Fruit fly (Drosophila melanogaster) whole organism, embryonic: ENCODE results near the gene CG14715.

Experiments used
- Atf6 ChIP-seq: fragments of 200-800 bp; sonication (Bioruptor generic); IDR thresholded peaks from 2 replicates; pipeline ENCODE4 v1.3.6; 2022; ENCODE audit warnings: missing biosample characterization, missing genetic modification characterization
- CG1024 ChIP-seq: fragments of 200-800 bp; sonication (Bioruptor generic); IDR thresholded peaks from 2 replicates; pipeline ENCODE4 v1.3.6; 2022; ENCODE audit warnings: missing biosample characterization, missing genetic modification characterization
- CG10431 ChIP-seq: fragments of 200-800 bp; sonication (Bioruptor generic); optimal IDR thresholded peaks from 3 replicates; lab custom pipeline; 2018; ENCODE audit warnings: missing biosample characterization, mild to moderate bottlenecking, missing genetic modification characterization
- CG11398 ChIP-seq: fragments of 200-800 bp; sonication (Bioruptor generic); optimal IDR thresholded peaks from 2 replicates; lab custom pipeline; 2016; ENCODE audit warnings: missing biosample characterization, missing genetic modification characterization
- CG11504 ChIP-seq: fragments of 200-800 bp; sonication (Bioruptor generic); optimal IDR thresholded peaks from 3 replicates; lab custom pipeline; 2019; ENCODE audit warnings: missing biosample characterization, mild to moderate bottlenecking, missing genetic modification characterization, moderate library complexity
- CG12391 ChIP-seq: fragments of 200-800 bp; sonication (Bioruptor generic); optimal IDR thresholded peaks from 3 replicates; lab custom pipeline; 2018; ENCODE audit warnings: missing biosample characterization, mild to moderate bottlenecking, missing genetic modification characterization, moderate library complexity
- CG15479 ChIP-seq: fragments of 200-800 bp; sonication (Bioruptor generic); optimal IDR thresholded peaks from 3 replicates; lab custom pipeline; 2019; ENCODE audit warnings: missing biosample characterization, mild to moderate bottlenecking, missing genetic modification characterization, moderate library complexity
- CG15514 ChIP-seq: fragments of 200-800 bp; sonication (Bioruptor generic); optimal IDR thresholded peaks from 3 replicates; lab custom pipeline; 2017; ENCODE audit warnings: missing biosample characterization, missing genetic modification characterization, mild to moderate bottlenecking, moderate library complexity, missing genetic modification reagents
- CG16779 ChIP-seq: fragments of 200-800 bp; sonication (Bioruptor generic); IDR thresholded peaks from 2 replicates; pipeline ENCODE4 v1.3.6; 2022; ENCODE audit warnings: missing biosample characterization, missing genetic modification characterization
- CG18619 ChIP-seq: fragments of 200-800 bp; sonication (Bioruptor generic); optimal IDR thresholded peaks from 3 replicates; lab custom pipeline; 2017; ENCODE audit warnings: missing biosample characterization, mild to moderate bottlenecking, missing genetic modification characterization
- CG3163 ChIP-seq: fragments of 200-800 bp; sonication (Bioruptor generic); optimal IDR thresholded peaks from 3 replicates; lab custom pipeline; 2016; ENCODE audit warnings: missing biosample characterization, missing genetic modification characterization
- CG32767 ChIP-seq: fragments of 200-800 bp; sonication (Bioruptor generic); IDR thresholded peaks from 2 replicates; pipeline ENCODE4 v1.3.6; 2022; ENCODE audit warnings: missing biosample characterization, missing genetic modification characterization
- CG34376 ChIP-seq: fragments of 200-800 bp; sonication (Bioruptor generic); optimal IDR thresholded peaks from 2 replicates; lab custom pipeline; 2018; ENCODE audit warnings: missing biosample characterization, mild to moderate bottlenecking, missing genetic modification characterization
- CG7556 ChIP-seq: fragments of 200-800 bp; sonication (Bioruptor generic); optimal IDR thresholded peaks from 2 replicates; lab custom pipeline; 2017; ENCODE audit warnings: missing biosample characterization, mild to moderate bottlenecking, missing genetic modification characterization
- CHES-1-like ChIP-seq: fragments of 200-800 bp; sonication (Bioruptor generic); optimal IDR thresholded peaks from 2 replicates; lab custom pipeline; 2016; ENCODE audit warnings: missing biosample characterization, missing genetic modification characterization
- CTCF ChIP-seq: fragments of 200-800 bp; sonication (Bioruptor generic); optimal IDR thresholded peaks from 2 replicates; lab custom pipeline; 2017; ENCODE audit warnings: missing biosample characterization, mild to moderate bottlenecking, missing genetic modification characterization, moderate library complexity
- CkIIα-i1 ChIP-seq: fragments of 200-800 bp; sonication (Bioruptor generic); IDR thresholded peaks from 2 replicates; pipeline ENCODE4 v1.3.6; 2022; ENCODE audit warnings: missing biosample characterization, missing genetic modification characterization
- D ChIP-seq, 2 experiments: fragments of 200-800 bp in 1 of 2; fragments of >200 bp in 1 of 2; sonication (Bioruptor generic) in 1 of 2; optimal IDR thresholded peaks; 2 replicates in 1 of 2; 3 replicates in 1 of 2; lab custom pipeline; 2017; ENCODE audit warnings: mild to moderate bottlenecking in 1 of 2, missing biosample characterization in 1 of 2, missing genetic modification characterization in 1 of 2, missing genetic modification reagents in 1 of 2
- Dek ChIP-seq: fragments of 200-800 bp; sonication (Bioruptor generic); optimal IDR thresholded peaks from 3 replicates; lab custom pipeline; 2019; ENCODE audit warnings: missing biosample characterization, mild to moderate bottlenecking, missing genetic modification characterization, moderate library complexity
- Doc2 ChIP-seq: fragments of 200-800 bp; sonication (Bioruptor generic); IDR thresholded peaks from 2 replicates; pipeline ENCODE4 v1.3.6; 2022; ENCODE audit warnings: missing biosample characterization, missing genetic modification characterization
- Elba2 ChIP-seq: fragments of 200-800 bp; sonication (Bioruptor generic); optimal IDR thresholded peaks from 3 replicates; lab custom pipeline; 2016; ENCODE audit warnings: missing biosample characterization, missing genetic modification characterization
- HLH54F ChIP-seq: fragments of 200-800 bp; sonication (Bioruptor generic); optimal IDR thresholded peaks from 3 replicates; lab custom pipeline; 2016; ENCODE audit warnings: missing biosample characterization, missing genetic modification characterization
- Hmr ChIP-seq: fragments of 200-800 bp; sonication (Bioruptor generic); optimal IDR thresholded peaks from 3 replicates; lab custom pipeline; 2017; ENCODE audit warnings: mild to moderate bottlenecking, missing biosample characterization, missing genetic modification reagents, missing genetic modification characterization
- Nf-YB ChIP-seq: fragments of 200-800 bp; sonication (Bioruptor generic); optimal IDR thresholded peaks from 3 replicates; lab custom pipeline; 2019; ENCODE audit warnings: missing biosample characterization, mild to moderate bottlenecking, missing genetic modification characterization, moderate library complexity
- Nf-YC ChIP-seq: fragments of 200-800 bp; optimal IDR thresholded peaks from 3 replicates; lab custom pipeline; 2019; ENCODE audit warnings: missing biosample characterization, mild to moderate bottlenecking, missing genetic modification characterization, moderate library complexity
- Scr ChIP-seq: fragments of 200-800 bp; sonication (Bioruptor generic); IDR thresholded peaks from 2 replicates; pipeline ENCODE4 v1.3.6; 2022; ENCODE audit warnings: missing biosample characterization, missing genetic modification characterization; ENCODE audit not compliant: partially characterized antibody
- Sox102F ChIP-seq: fragments of 200-800 bp; sonication (Bioruptor generic); optimal IDR thresholded peaks from 2 replicates; lab custom pipeline; 2018; ENCODE audit warnings: missing biosample characterization, mild to moderate bottlenecking, missing genetic modification characterization, moderate library complexity
- Trl ChIP-seq, 3 experiments: fragments of >200 bp in 2 of 3; fragments of 200-800 bp in 1 of 3; sonication (Bioruptor generic) in 1 of 3; optimal IDR thresholded peaks; 2 replicates in 1 of 3; 3 replicates in 2 of 3; lab custom pipeline; 2016 to 2017; ENCODE audit warnings: missing biosample characterization in 1 of 3, missing genetic modification characterization in 1 of 3
- amos ChIP-seq: fragments of 200-800 bp; sonication (Bioruptor generic); IDR thresholded peaks from 2 replicates; pipeline ENCODE4 v1.3.6; 2022; ENCODE audit warnings: missing biosample characterization, missing genetic modification characterization; ENCODE audit not compliant: partially characterized antibody
- btn ChIP-seq: fragments of 200-800 bp; sonication (Bioruptor generic); optimal IDR thresholded peaks from 2 replicates; lab custom pipeline; 2016; ENCODE audit warnings: missing biosample characterization, missing genetic modification characterization
- dimm ChIP-seq: fragments of 200-800 bp; sonication (Bioruptor generic); IDR thresholded peaks from 2 replicates; pipeline ENCODE4 v1.3.6; 2022; ENCODE audit warnings: missing biosample characterization, missing genetic modification characterization
- ewg ChIP-seq: fragments of 200-800 bp; sonication (Bioruptor generic); optimal IDR thresholded peaks from 3 replicates; lab custom pipeline; 2017; ENCODE audit warnings: mild to moderate bottlenecking, missing biosample characterization, missing genetic modification reagents, missing genetic modification characterization
- exex ChIP-seq: fragments of 200-800 bp; sonication (Bioruptor generic); optimal IDR thresholded peaks from 4 replicates; lab custom pipeline; 2018; ENCODE audit warnings: missing biosample characterization, mild to moderate bottlenecking, missing genetic modification characterization, moderate library complexity
- gsb-n ChIP-seq: fragments of 200-800 bp; sonication (Bioruptor generic); optimal IDR thresholded peaks from 3 replicates; lab custom pipeline; 2018; ENCODE audit warnings: missing biosample characterization, mild to moderate bottlenecking, missing genetic modification characterization
- mirr ChIP-seq: fragments of 200-800 bp; sonication (Bioruptor generic); optimal IDR thresholded peaks from 3 replicates; lab custom pipeline; 2018; ENCODE audit warnings: missing biosample characterization, mild to moderate bottlenecking, missing genetic modification characterization
- nerfin-1 ChIP-seq: fragments of 200-800 bp; sonication (Bioruptor generic); optimal IDR thresholded peaks from 3 replicates; lab custom pipeline; 2019; ENCODE audit warnings: missing biosample characterization, mild to moderate bottlenecking, missing genetic modification characterization, moderate library complexity
- oc ChIP-seq: fragments of 200-800 bp; sonication (Bioruptor generic); optimal IDR thresholded peaks from 2 replicates; lab custom pipeline; 2018; ENCODE audit warnings: missing biosample characterization, mild to moderate bottlenecking, missing genetic modification characterization, moderate library complexity
- pros ChIP-seq: fragments of 200-800 bp; sonication (Bioruptor generic); optimal IDR thresholded peaks from 3 replicates; lab custom pipeline; 2019; ENCODE audit warnings: missing biosample characterization, mild to moderate bottlenecking, missing genetic modification characterization, moderate library complexity
- ranshi ChIP-seq: fragments of 200-800 bp; sonication (Bioruptor generic); IDR thresholded peaks from 2 replicates; pipeline ENCODE4 v1.3.6; 2022; ENCODE audit warnings: missing biosample characterization, missing genetic modification characterization
- row ChIP-seq: fragments of 200-800 bp; sonication (Bioruptor generic); IDR thresholded peaks from 3 replicates; pipeline ENCODE4 v1.3.6; 2022; ENCODE audit warnings: missing biosample characterization, missing genetic modification characterization
- sd ChIP-seq: fragments of 200-800 bp; sonication (Bioruptor generic); optimal IDR thresholded peaks from 3 replicates; lab custom pipeline; 2018; ENCODE audit warnings: missing biosample characterization, mild to moderate bottlenecking, missing genetic modification characterization, moderate library complexity
- sens ChIP-seq: fragments of 200-800 bp; sonication (Bioruptor generic); peaks from one replicate; lab custom pipeline; 2016; ENCODE audit warnings: missing biosample characterization, missing genetic modification characterization
- tio ChIP-seq: fragments of 200-800 bp; sonication (Bioruptor generic); optimal IDR thresholded peaks from 2 replicates; lab custom pipeline; 2017; ENCODE audit warnings: missing biosample characterization, missing genetic modification characterization, inconsistent platforms
- toy ChIP-seq: fragments of 200-800 bp; sonication (Bioruptor generic); IDR thresholded peaks from 2 replicates; pipeline ENCODE4 v1.3.6; 2022; ENCODE audit warnings: missing biosample characterization, missing genetic modification characterization

CG14715 gene

dm6 chr3R:11691747-11692146 is 17.7 kb downstream of the CG14715 start, which contains the start of gene CG18765:
TSS of gene CG18765 (minus strand) at chr3R:11691799.
- TF ChIP-seq Doc2 (GFP tag; lab: Robert Waterston, UW), result no peak
- TF ChIP-seq exex (tag; lab: Kevin White, UChicago), result peak; percentile 79
- peak; percentile 14 for TF ChIP-seq sens (GFP tag; lab: Kevin White, UChicago)
- TF ChIP-seq Scr (GFP tag; lab: Robert Waterston, UW), result no peak
- TF ChIP-seq CG34376 (GFP tag; lab: Kevin White, UChicago), result peak; percentile 59
- no peak for TF ChIP-seq CG10431 (GFP tag; lab: Kevin White, UChicago)
- TF ChIP-seq sd (tag; lab: Kevin White, UChicago), result peak; percentile 32
- peak; percentile 49 for TF ChIP-seq mirr (GFP tag; lab: Kevin White, UChicago)

DNA sequence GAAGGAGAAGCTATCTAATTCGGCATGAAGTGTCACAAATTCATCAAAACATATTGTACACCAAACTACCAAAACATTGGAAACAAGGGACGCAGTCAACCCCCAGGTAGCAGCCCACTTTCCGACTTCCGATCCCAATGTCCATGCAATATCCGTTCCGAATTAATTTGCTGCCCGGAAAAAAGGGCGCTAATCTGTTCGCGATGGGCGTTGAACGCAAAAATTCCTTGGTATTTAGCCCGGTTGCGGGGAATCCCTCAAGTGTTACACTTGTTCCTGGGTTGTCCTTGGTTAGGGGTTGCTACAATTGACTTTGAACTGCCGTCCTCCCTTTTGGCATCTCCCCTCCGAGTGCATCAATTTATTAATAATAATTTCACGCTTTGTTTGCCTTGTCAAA is 18.5 kb downstream of the CG14715 start:
- peak; percentile 94 for TF ChIP-seq nerfin-1 (tag; lab: Kevin White, UChicago)
- no peak for TF ChIP-seq CG16779
- TF ChIP-seq gsb-n (tag; lab: Kevin White, UChicago), result peak; percentile 89
- TF ChIP-seq pros (GFP tag; lab: Kevin White, UChicago), result peak; percentile 72
- TF ChIP-seq CkIIα-i1 (GFP tag; lab: Robert Waterston, UW), result no peak
- TF ChIP-seq sens (GFP tag; lab: Kevin White, UChicago), result peak; percentile 54
- TF ChIP-seq sd (tag; lab: Kevin White, UChicago), result peak; percentile 6
- no peak for TF ChIP-seq toy (GFP tag; lab: Robert Waterston, UW)
- TF ChIP-seq amos, result no peak
- TF ChIP-seq tio, result no peak
- no peak for TF ChIP-seq HLH54F (GFP tag; lab: Kevin White, UChicago)
- peak; percentile 27 for TF ChIP-seq oc (tag; lab: Kevin White, UChicago)
- TF ChIP-seq CG15479 (GFP tag; lab: Kevin White, UChicago), result no peak
- TF ChIP-seq CG11398 (GFP tag; lab: Kevin White, UChicago), result no peak

DNA sequence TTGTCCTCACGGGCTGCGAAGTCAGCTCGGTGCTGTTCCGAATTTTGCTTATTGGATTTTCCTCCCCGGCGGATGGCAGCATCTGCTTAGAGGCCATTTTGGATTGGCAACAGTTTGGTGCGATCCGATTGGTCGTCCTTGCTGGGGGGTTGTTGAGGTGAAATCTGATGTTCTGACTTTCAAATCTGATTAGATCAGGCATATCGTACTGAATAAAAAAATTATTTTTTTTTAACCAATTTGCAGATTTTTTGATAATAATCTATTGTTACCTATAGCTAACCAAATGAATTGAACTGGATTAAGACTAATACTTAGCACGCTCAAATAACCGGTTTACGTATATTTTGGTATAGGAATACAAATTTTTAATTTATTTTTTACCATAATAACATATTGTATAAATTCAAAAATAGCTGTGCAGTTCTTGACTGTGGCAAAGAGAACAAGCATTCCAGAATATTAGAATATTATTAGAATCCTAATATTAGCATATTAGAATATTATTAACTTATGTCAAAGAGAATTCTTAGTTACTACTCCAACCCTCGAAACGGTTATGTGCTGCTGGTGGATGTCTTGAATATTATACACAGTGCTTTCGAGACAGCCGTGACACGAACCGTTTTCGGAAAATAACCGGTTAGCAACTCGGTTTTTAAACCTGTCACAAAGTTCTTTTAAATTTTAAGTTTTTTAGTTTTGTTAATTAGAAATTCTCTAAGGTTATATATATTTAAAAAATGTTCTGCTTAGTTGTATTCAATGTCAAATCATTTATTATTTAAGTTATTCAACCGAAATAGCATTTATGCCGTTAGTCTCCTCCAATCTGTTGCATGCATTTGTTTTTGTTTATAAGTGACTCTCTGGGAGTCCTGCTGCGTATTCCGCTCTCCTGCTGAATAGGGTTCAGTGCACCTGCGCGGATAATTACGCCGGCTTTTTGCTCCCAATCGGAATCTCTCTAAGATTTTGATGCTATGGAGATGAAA is 20.6 kb downstream of the CG14715 start, which contains the start of gene Fer3:
Fer3 (minus strand) TSS at position 1 of the 995 bp plus-strand sequence.
- TF ChIP-seq CG1024 (no peak), CG11504 (tag; lab: Kevin White, UChicago) (peak; percentile 31), Nf-YC (tag; lab: Kevin White, UChicago) (peak; percentile 93), btn (no peak), Hmr (GFP tag; lab: Kevin White, UChicago) (peak; percentile 28), CG32767 (GFP tag; lab: Robert Waterston, UW) (no peak), dimm (GFP tag; lab: Robert Waterston, UW) (no peak), sens (GFP tag; lab: Kevin White, UChicago) (peak; percentile 59), CG12391 (tag; lab: Kevin White, UChicago) (peak; percentile 39), CG18619 (GFP tag; lab: Kevin White, UChicago) (no peak), CTCF (peak; percentile 74), CHES-1-like (GFP tag; lab: Kevin White, UChicago) (no peak), CG3163 (GFP tag; lab: Kevin White, UChicago) (peak; percentile 90), nerfin-1 (tag; lab: Kevin White, UChicago) (peak; percentile 40), ranshi (GFP tag; lab: Robert Waterston, UW) (no peak), Trl (optimal IDR thresholded peaks at IDR 0.05; lab: Kevin White, UChicago) (peak in 1 of 2 experiments; percentile 21), Trl (GFP tag; optimal IDR thresholded peaks at IDR 0.05; lab: Kevin White, UChicago) (no peak), D (optimal IDR thresholded peaks at IDR 0.05; lab: Kevin White, UChicago) (peak; percentile 1), D (GFP tag; optimal IDR thresholded peaks at IDR 0.05; lab: Kevin White, UChicago) (no peak), CG15514 (peak; percentile 13), row (GFP tag; lab: Robert Waterston, UW) (peak; percentile 22; the same call in 1 of the 3 replicates), Elba2 (GFP tag; lab: Kevin White, UChicago) (peak; percentile 98), Dek (peak; percentile 13), CG7556 (GFP tag; lab: Kevin White, UChicago) (peak; percentile 2), Sox102F (GFP tag; lab: Kevin White, UChicago) (peak; percentile 15), Atf6 (GFP tag; lab: Robert Waterston, UW) (peak; percentile 38; the same call in 1 of the 2 replicates), Nf-YB (GFP tag; lab: Kevin White, UChicago) (peak; percentile 92), ewg (GFP tag; lab: Kevin White, UChicago) (peak; percentile 40)
